Fruit fly (Drosophila melanogaster) whole organism, wandering third instar larva: ENCODE measurements around the gene CG14668.

Experiments
- Abd-B ChIP-seq: fragments of >200 bp; optimal IDR thresholded peaks from 2 replicates; lab custom pipeline; 2017; ENCODE audit warnings: missing biosample characterization, missing genetic modification characterization
- CG32264 ChIP-seq: fragments of 200-800 bp; sonication (Bioruptor generic); optimal IDR thresholded peaks from 2 replicates; lab custom pipeline; 2016; ENCODE audit warnings: missing biosample characterization, missing genetic modification characterization
- CG9705 ChIP-seq: fragments of 200-800 bp; sonication (Bioruptor generic); optimal IDR thresholded peaks from 2 replicates; lab custom pipeline; 2018; ENCODE audit warnings: missing biosample characterization, mild to moderate bottlenecking, missing genetic modification characterization
- Dfd ChIP-seq: fragments of >200 bp; optimal IDR thresholded peaks from 2 replicates; lab custom pipeline; 2017; ENCODE audit warnings: missing biosample characterization, missing genetic modification characterization
- Dif ChIP-seq: fragments of 200-275, 200-300 bp; sonication (Bioruptor generic); optimal IDR thresholded peaks from 2 replicates; lab custom pipeline; 2018; ENCODE audit warnings: missing biosample characterization, missing genetic modification characterization; ENCODE audit not compliant: partially characterized antibody
- HLH106 ChIP-seq: fragments of 200-800 bp; optimal IDR thresholded peaks from 3 replicates; lab custom pipeline; 2019; ENCODE audit warnings: missing biosample characterization, mild to moderate bottlenecking, missing genetic modification characterization, moderate library complexity
- Hr83 ChIP-seq: fragments of 200-300 bp; sonication (Bioruptor generic); optimal IDR thresholded peaks from 2 replicates; lab custom pipeline; 2016; ENCODE audit warnings: missing biosample characterization, mild to moderate bottlenecking, missing genetic modification characterization, moderate library complexity; ENCODE audit not compliant: poor library complexity, severe bottlenecking
- Jra ChIP-seq: sonication (Bioruptor generic); optimal IDR thresholded peaks from 2 replicates; lab custom pipeline; 2016; ENCODE audit warnings: missing biosample characterization, missing genetic modification characterization
- Mio ChIP-seq: sonication (Bioruptor generic); optimal IDR thresholded peaks from 2 replicates; lab custom pipeline; 2016; ENCODE audit warnings: missing biosample characterization, missing genetic modification characterization
- Myc ChIP-seq: fragments of >200 bp; optimal IDR thresholded peaks from 2 replicates; lab custom pipeline; 2017
- OdsH ChIP-seq: fragments of 200-800 bp; sonication (Bioruptor generic); optimal IDR thresholded peaks from 2 replicates; lab custom pipeline; 2016; ENCODE audit warnings: missing biosample characterization, mild to moderate bottlenecking, missing genetic modification characterization
- Rel ChIP-seq, 2 experiments: fragments of 200-800 bp; sonication (Bioruptor generic) in 1 of 2; optimal IDR thresholded peaks; 2 replicates in 1 of 2; 3 replicates in 1 of 2; lab custom pipeline; 2016 to 2019; ENCODE audit warnings: mild to moderate bottlenecking in 2 of 2, missing biosample characterization in 2 of 2, missing genetic modification characterization in 2 of 2, moderate library complexity in 1 of 2
- Vsx2 ChIP-seq: fragments of 200-300, 225-300 bp; sonication (Bioruptor generic); optimal IDR thresholded peaks from 2 replicates; lab custom pipeline; 2018; ENCODE audit warnings: missing biosample characterization, missing genetic modification characterization; ENCODE audit not compliant: partially characterized antibody
- br ChIP-seq: fragments of 200-800 bp; sonication (Bioruptor generic); optimal IDR thresholded peaks from 2 replicates; lab custom pipeline; 2016; ENCODE audit warnings: missing biosample characterization, missing genetic modification characterization
- brk ChIP-seq: fragments of 200-800 bp; sonication (Bioruptor generic); optimal IDR thresholded peaks from 2 replicates; lab custom pipeline; 2016; ENCODE audit warnings: missing biosample characterization, mild to moderate bottlenecking, missing genetic modification characterization
- dl ChIP-seq, 2 experiments: fragments of 175-275, 200-275 bp in 1 of 2; fragments of 200-275 bp in 1 of 2; sonication (Bioruptor generic); optimal IDR thresholded peaks; lab custom pipeline; 2018; ENCODE audit warnings: mild to moderate bottlenecking in 2 of 2, missing biosample characterization in 2 of 2, missing genetic modification characterization in 2 of 2, moderate library complexity in 2 of 2; ENCODE audit not compliant: partially characterized antibody in 2 of 2, insufficient read depth in 1 of 2
- dmrt93B ChIP-seq: fragments of 200-800 bp; sonication (Bioruptor generic); optimal IDR thresholded peaks from 2 replicates; lab custom pipeline; 2018; ENCODE audit warnings: missing biosample characterization, mild to moderate bottlenecking, missing genetic modification characterization
- dsf ChIP-seq: sonication (Bioruptor generic); optimal IDR thresholded peaks from 2 replicates; lab custom pipeline; 2016; ENCODE audit warnings: missing biosample characterization, missing genetic modification characterization, borderline replicate concordance
- ey ChIP-seq: fragments of 200-800 bp; sonication (Bioruptor generic); optimal IDR thresholded peaks from 2 replicates; lab custom pipeline; 2016; ENCODE audit warnings: missing biosample characterization, missing genetic modification characterization
- foxo ChIP-seq, 2 experiments: fragments of 200-800 bp; sonication (Bioruptor generic); optimal IDR thresholded peaks; 2 replicates in 1 of 2; 3 replicates in 1 of 2; lab custom pipeline; 2016 to 2017; ENCODE audit warnings: missing biosample characterization in 2 of 2, missing genetic modification characterization in 2 of 2
- fru ChIP-seq: fragments of 200-800 bp; sonication (Bioruptor generic); optimal IDR thresholded peaks from 3 replicates; lab custom pipeline; 2016; ENCODE audit warnings: missing biosample characterization, mild to moderate bottlenecking, missing genetic modification characterization
- h ChIP-seq: fragments of 200-800 bp; sonication (Bioruptor generic); optimal IDR thresholded peaks from 3 replicates; lab custom pipeline; 2016; ENCODE audit warnings: missing biosample characterization, mild to moderate bottlenecking, missing genetic modification characterization
- jim ChIP-seq: fragments of 175-275, 200-325 bp; sonication (Bioruptor generic); optimal IDR thresholded peaks from 2 replicates; lab custom pipeline; 2016; ENCODE audit warnings: missing biosample characterization, mild to moderate bottlenecking, missing genetic modification characterization
- lola ChIP-seq: fragments of >200 bp; optimal IDR thresholded peaks from 2 replicates; lab custom pipeline; 2017; ENCODE audit warnings: missing biosample characterization, missing genetic modification characterization
- pan ChIP-seq: fragments of >200 bp; optimal IDR thresholded peaks from 2 replicates; lab custom pipeline; 2017
- rgr ChIP-seq: fragments of 200-800 bp; sonication (Bioruptor generic); optimal IDR thresholded peaks from 3 replicates; lab custom pipeline; 2016; ENCODE audit warnings: missing biosample characterization, mild to moderate bottlenecking, missing genetic modification characterization
- sage ChIP-seq: fragments of 200-800 bp; sonication (Bioruptor generic); optimal IDR thresholded peaks from 2 replicates; lab custom pipeline; 2016; ENCODE audit warnings: missing biosample characterization, mild to moderate bottlenecking, missing genetic modification characterization
- tai ChIP-seq: sonication (Bioruptor generic); optimal IDR thresholded peaks from 2 replicates; lab custom pipeline; 2016; ENCODE audit warnings: missing biosample characterization, missing genetic modification characterization
- usp ChIP-seq: fragments of >200 bp; optimal IDR thresholded peaks from 2 replicates; lab custom pipeline; 2017; ENCODE audit warnings: missing biosample characterization, missing genetic modification characterization
- woc ChIP-seq: sonication (Bioruptor generic); optimal IDR thresholded peaks from 2 replicates; lab custom pipeline; 2016; ENCODE audit warnings: missing biosample characterization, mild to moderate bottlenecking, missing genetic modification characterization

CG14668 gene

dm6 chr3R:5395210-5395609, 7.7 kb upstream of the CG14668 start:
- TF ChIP-seq usp (GFP tag; lab: Kevin White, UChicago) (no peak), Mio (GFP tag; lab: Kevin White, UChicago) (no peak), br (GFP tag; lab: Kevin White, UChicago) (no peak), ey (no peak), dsf (GFP tag; lab: Kevin White, UChicago) (no peak), pan (lab: Kevin White, UChicago) (no peak), CG32264 (GFP tag; lab: Kevin White, UChicago) (no peak), woc (GFP tag; lab: Kevin White, UChicago) (no peak), tai (GFP tag; lab: Kevin White, UChicago) (no peak), fru (GFP tag; lab: Kevin White, UChicago) (no peak), Hr83 (GFP tag; lab: Kevin White, UChicago) (no peak), Abd-B (GFP tag; lab: Kevin White, UChicago) (no peak), HLH106 (no peak), jim (GFP tag; lab: Kevin White, UChicago) (no peak), Jra (GFP tag; lab: Kevin White, UChicago) (no peak), dmrt93B (GFP tag; lab: Kevin White, UChicago) (no peak), Rel (GFP tag; optimal IDR thresholded peaks at IDR 0.05; lab: Kevin White, UChicago) (no peak), Rel (tag; optimal IDR thresholded peaks at IDR 0.05; lab: Kevin White, UChicago) (no peak), foxo (GFP tag; optimal IDR thresholded peaks at IDR 0.05; lab: Kevin White, UChicago) (no peak), Dfd (GFP tag; lab: Kevin White, UChicago) (no peak), Dif (no peak)

- TF ChIP-seq HLH106 = peak; percentile 8
- TF ChIP-seq pan (lab: Kevin White, UChicago) = no peak
- TF ChIP-seq brk = no peak
- TF ChIP-seq h (GFP tag; lab: Kevin White, UChicago) = peak; percentile 18
- peak; percentile 12 for TF ChIP-seq OdsH (GFP tag; lab: Kevin White, UChicago)
- TF ChIP-seq CG9705 (GFP tag; lab: Kevin White, UChicago) = peak; percentile 12
These were observed 6.4 kb upstream of the CG14668 start, which contains the start of gene CG1172 for dm6 chr3R:5393742-5394391. TSS of gene CG1172 (plus strand) at chr3R:5393922.

DNA sequence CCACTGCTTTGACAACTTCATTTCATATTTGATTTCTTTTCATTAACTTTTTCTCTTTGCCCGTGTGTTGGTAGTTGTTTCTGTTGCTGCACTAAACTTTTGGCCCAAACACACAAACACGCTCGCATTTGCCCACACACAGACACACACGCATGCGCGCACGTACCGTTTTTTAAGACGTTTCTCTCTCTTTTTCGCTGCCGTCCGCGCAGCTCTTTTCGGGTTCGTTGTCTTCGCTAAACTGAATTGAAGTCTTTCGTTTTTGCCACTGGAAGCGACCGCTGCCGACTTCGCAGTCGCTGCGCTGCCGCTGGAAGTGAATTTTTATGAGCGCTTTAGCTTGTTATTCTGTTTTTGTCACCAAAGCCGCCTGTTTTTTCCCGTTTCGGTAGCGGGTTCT, 5.2 kb upstream of the CG14668 start, which contains the start of gene kkv:
kkv (minus strand) TSS at position 246 of the 400 bp plus-strand sequence.
- TF ChIP-seq rgr (GFP tag; lab: Kevin White, UChicago) = no peak
- no peak for TF ChIP-seq dsf (GFP tag; lab: Kevin White, UChicago)
- TF ChIP-seq Dif = peak; percentile 31
- no peak for TF ChIP-seq Rel (GFP tag; optimal IDR thresholded peaks at IDR 0.05; lab: Kevin White, UChicago)
- TF ChIP-seq Rel (tag; optimal IDR thresholded peaks at IDR 0.05; lab: Kevin White, UChicago) = peak; percentile 14
- TF ChIP-seq jim (GFP tag; lab: Kevin White, UChicago) = no peak
- peak; percentile 6 for TF ChIP-seq Vsx2 (GFP tag; lab: Kevin White, UChicago)
- peak in 1 of 2 experiments; percentile 1 for TF ChIP-seq dl (GFP tag; optimal IDR thresholded peaks at IDR 0.05; lab: Kevin White, UChicago; ENCODE audit: insufficient read depth in 1 of 2, partially characterized antibody in 2 of 2)
- no peak for TF ChIP-seq HLH106
- TF ChIP-seq sage (GFP tag; lab: Kevin White, UChicago) = no peak
- TF ChIP-seq woc (GFP tag; lab: Kevin White, UChicago) = no peak
- TF ChIP-seq, all 38 proteins: peak for 4

dm6 chr3R:5392033-5392432, 4.6 kb upstream of the CG14668 start:
- TF ChIP-seq lola = no peak
- TF ChIP-seq Vsx2 (GFP tag; lab: Kevin White, UChicago) = peak; percentile 10

dm6 chr3R:5390095-5390663, 2.7 kb upstream of the CG14668 start:
- no peak for TF ChIP-seq br (GFP tag; lab: Kevin White, UChicago)
- no peak for TF ChIP-seq fru (GFP tag; lab: Kevin White, UChicago)
- TF ChIP-seq Vsx2 (GFP tag; lab: Kevin White, UChicago) = no peak
- no peak for TF ChIP-seq CG32264 (GFP tag; lab: Kevin White, UChicago)
- no peak for TF ChIP-seq Myc (lab: Kevin White, UChicago)
- no peak for TF ChIP-seq dsf (GFP tag; lab: Kevin White, UChicago)
